Fruit fly (Drosophila melanogaster) whole organism, wandering third instar larva: ENCODE results near the gene GstT3.

Experiments used
- Dif ChIP-seq: fragments of 200-275, 200-300 bp; sonication (Bioruptor generic); optimal IDR thresholded peaks from 2 replicates; lab custom pipeline; 2018; ENCODE audit warnings: missing biosample characterization, missing genetic modification characterization; ENCODE audit not compliant: partially characterized antibody
- GATAd ChIP-seq: sonication (Bioruptor generic); optimal IDR thresholded peaks from 2 replicates; lab custom pipeline; 2016; ENCODE audit warnings: missing biosample characterization, missing genetic modification characterization
- HLH106 ChIP-seq: fragments of 200-800 bp; optimal IDR thresholded peaks from 3 replicates; lab custom pipeline; 2019; ENCODE audit warnings: missing biosample characterization, mild to moderate bottlenecking, missing genetic modification characterization, moderate library complexity
- OdsH ChIP-seq: fragments of 200-800 bp; sonication (Bioruptor generic); optimal IDR thresholded peaks from 2 replicates; lab custom pipeline; 2016; ENCODE audit warnings: missing biosample characterization, mild to moderate bottlenecking, missing genetic modification characterization
- br ChIP-seq: fragments of 200-800 bp; sonication (Bioruptor generic); optimal IDR thresholded peaks from 2 replicates; lab custom pipeline; 2016; ENCODE audit warnings: missing biosample characterization, missing genetic modification characterization
- dsf ChIP-seq: sonication (Bioruptor generic); optimal IDR thresholded peaks from 2 replicates; lab custom pipeline; 2016; ENCODE audit warnings: missing biosample characterization, missing genetic modification characterization, borderline replicate concordance

dm6 chrX:20488701-20489122 is 21.5 kb downstream of the GstT3 start:
- TF ChIP-seq dsf (no peak), br (peak; percentile 32), OdsH (GFP tag; lab: Kevin White, UChicago) (peak; percentile 45), Dif (GFP tag; lab: Kevin White, UChicago) (no peak), HLH106 (peak; percentile 47), GATAd (GFP tag; lab: Kevin White, UChicago) (no peak)
